Fruit fly (Drosophila melanogaster): ENCODE results near the gene CG14421.

- no peak for TF ChIP-seq CG17806 (tag; optimal IDR thresholded peaks at IDR 0.05)
- no peak for TF ChIP-seq Snoo (tag; optimal IDR thresholded peaks at IDR 0.05)
- no peak for TF ChIP-seq Ets98B (GFP tag; IDR thresholded peaks at IDR 0.05)
- no peak for TF ChIP-seq fd96Ca (GFP tag; IDR thresholded peaks at IDR 0.05)
- TF ChIP-seq CG4496 (GFP tag; IDR thresholded peaks at IDR 0.05), result no peak
- no peak for TF ChIP-seq CG8301 (tag; optimal IDR thresholded peaks at IDR 0.05)
- no peak for TF ChIP-seq CG8159 (tag; optimal IDR thresholded peaks at IDR 0.05)
- TF ChIP-seq CG10348 (GFP tag; IDR thresholded peaks at IDR 0.05), result no peak
- TF ChIP-seq CG14655 (GFP tag; optimal IDR thresholded peaks at IDR 0.05), result no peak
- TF ChIP-seq CG34367 (tag; optimal IDR thresholded peaks at IDR 0.05), result no peak
- TF ChIP-seq rn (GFP tag; IDR thresholded peaks at IDR 0.05), result no peak
- TF ChIP-seq CG32121 (GFP tag; IDR thresholded peaks at IDR 0.05), result no peak
- no peak for TF ChIP-seq EcR (GFP tag; optimal IDR thresholded peaks at IDR 0.05)
Observed at dm6 chrX:2963171-2963570, 22.0 kb downstream of the CG14421 start.

Measured in whole organism, pupa.